Fruit fly (Drosophila melanogaster) whole organism: ENCODE measurements around the gene CG43755.

Experiments used
- CG8478 ChIP-seq: fragments of >200 bp; optimal IDR thresholded peaks from 2 replicates; lab custom pipeline; 2018; ENCODE audit warnings: inconsistent platforms
- Dll ChIP-seq: fragments of >200 bp; optimal IDR thresholded peaks from 2 replicates; lab custom pipeline; 2017
- EcR ChIP-seq, 2 experiments: fragments of >200 bp; optimal IDR thresholded peaks; 2 replicates each; lab custom pipeline; 2017; ENCODE audit warnings: missing biosample characterization in 2 of 2, missing genetic modification characterization in 2 of 2, missing genetic modification reagents in 2 of 2
- pan ChIP-seq: fragments of >200 bp; optimal IDR thresholded peaks from 2 replicates; lab custom pipeline; 2017
- usp ChIP-seq: fragments of >200 bp; optimal IDR thresholded peaks from 2 replicates; lab custom pipeline; 2017; ENCODE audit warnings: missing biosample characterization, missing genetic modification characterization, mixed read lengths

- TF ChIP-seq pan (lab: Kevin White, UChicago) (no peak), Dll (lab: Kevin White, UChicago) (no peak), EcR (GFP tag; optimal IDR thresholded peaks at IDR 0.05; lab: Kevin White, UChicago) (no peak), CG8478 (lab: Kevin White, UChicago) (no peak), usp (GFP tag; lab: Kevin White, UChicago) (no peak)
Measured at dm6 chr2L:377780-378222, 48.2 kb upstream of the CG43755 start, which contains the start of gene al.
